Worm (Caenorhabditis elegans) whole organism, L2 larva: ENCODE measurements around the gene irld-33.

Source experiments
- ama-1 ChIP-seq: fragments of 150-350 bp; optimal IDR thresholded peaks from 2 replicates; lab custom pipeline; 2018; ENCODE audit warnings: inconsistent platforms
- lsy-2 ChIP-seq, 2 experiments: fragments of 150-350 bp in 1 of 2; sonication (generic microtip) in 1 of 2; optimal IDR thresholded peaks; 2 replicates each; lab custom pipeline; 2014 to 2017; ENCODE audit warnings: missing biosample characterization in 2 of 2, missing genetic modification characterization in 2 of 2
- nhr-11 ChIP-seq: fragments of 150-350 bp; optimal IDR thresholded peaks from 2 replicates; lab custom pipeline; 2014; ENCODE audit warnings: missing biosample characterization, missing genetic modification characterization

DNA sequence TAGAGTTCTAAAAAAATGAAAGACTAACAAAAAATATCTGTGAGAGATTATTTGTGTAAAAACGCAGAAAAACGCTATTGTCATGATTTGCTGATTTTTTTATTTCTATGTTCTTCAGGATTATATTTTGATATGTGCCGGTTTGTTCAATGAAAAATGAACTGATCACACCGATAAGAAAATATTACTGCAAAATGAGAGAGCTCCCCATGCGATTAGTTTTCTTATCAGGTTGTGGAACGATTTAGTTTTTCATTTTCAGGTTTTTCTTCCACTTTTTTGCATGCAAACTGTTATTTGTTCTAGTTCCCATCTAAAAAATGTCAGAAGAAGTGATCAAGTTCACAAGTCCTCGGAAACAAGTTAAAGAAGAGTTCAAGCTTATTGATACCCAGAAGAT is 10.6 kb upstream of the irld-33 start, which contains the start of gene btb-9:
- TF ChIP-seq ama-1 (lab: Kevin White, UChicago) (no peak), nhr-11 (tag; lab: Kevin White, UChicago) (no peak), lsy-2 (tag; optimal IDR thresholded peaks at IDR 0.05; lab: Kevin White, UChicago) (no peak)
